Fruit fly (Drosophila melanogaster) whole organism, embryonic: Measurements from ENCODE around the gene RpS28a.

Source experiments
- Atf-2 ChIP-seq: fragments of 200-800 bp; sonication (Bioruptor generic); optimal IDR thresholded peaks from 2 replicates; lab custom pipeline; 2016; ENCODE audit warnings: missing biosample characterization, missing genetic modification characterization
- CG10565 ChIP-seq: fragments of 200-800 bp; sonication (Bioruptor generic); optimal IDR thresholded peaks from 3 replicates; lab custom pipeline; 2016; ENCODE audit warnings: missing biosample characterization, mild to moderate bottlenecking, missing genetic modification characterization
- CG10959 ChIP-seq: fragments of 200-800 bp; sonication (Bioruptor generic); IDR thresholded peaks from 2 replicates; pipeline ENCODE4 v1.3.6; 2022; ENCODE audit warnings: missing biosample characterization, missing genetic modification characterization
- CG11504 ChIP-seq: fragments of 200-800 bp; sonication (Bioruptor generic); optimal IDR thresholded peaks from 3 replicates; lab custom pipeline; 2019; ENCODE audit warnings: missing biosample characterization, mild to moderate bottlenecking, missing genetic modification characterization, moderate library complexity
- CG12104 ChIP-seq: fragments of 200-800 bp; sonication (Bioruptor generic); optimal IDR thresholded peaks from 3 replicates; lab custom pipeline; 2016; ENCODE audit warnings: missing biosample characterization, missing genetic modification characterization
- CG12769 ChIP-seq: fragments of 200-800 bp; sonication (Bioruptor generic); optimal IDR thresholded peaks from 2 replicates; lab custom pipeline; 2019; ENCODE audit warnings: missing biosample characterization, mild to moderate bottlenecking, missing genetic modification characterization, moderate library complexity
- CG17186 ChIP-seq: fragments of 200-800 bp; sonication (Bioruptor generic); optimal IDR thresholded peaks from 3 replicates; lab custom pipeline; 2017; ENCODE audit warnings: missing biosample characterization, missing genetic modification reagents, missing genetic modification characterization
- CG17361 ChIP-seq: fragments of 200-800 bp; sonication (Bioruptor generic); IDR thresholded peaks from 3 replicates; pipeline ENCODE4 v1.3.6; 2022; ENCODE audit warnings: missing biosample characterization, missing genetic modification characterization
- CG17385 ChIP-seq: fragments of 200-800 bp; sonication (Bioruptor generic); optimal IDR thresholded peaks from 3 replicates; lab custom pipeline; 2018; ENCODE audit warnings: missing biosample characterization, mild to moderate bottlenecking, missing genetic modification characterization
- CG18599 ChIP-seq: fragments of 200-800 bp; sonication (Bioruptor generic); optimal IDR thresholded peaks from 3 replicates; lab custom pipeline; 2017; ENCODE audit warnings: missing biosample characterization, missing genetic modification characterization, mild to moderate bottlenecking, moderate library complexity, missing genetic modification reagents
- CG18619 ChIP-seq: fragments of 200-800 bp; sonication (Bioruptor generic); optimal IDR thresholded peaks from 3 replicates; lab custom pipeline; 2017; ENCODE audit warnings: missing biosample characterization, mild to moderate bottlenecking, missing genetic modification characterization
- CG18764 ChIP-seq: fragments of 200-800 bp; sonication (Bioruptor generic); optimal IDR thresholded peaks from 3 replicates; lab custom pipeline; 2016; ENCODE audit warnings: missing biosample characterization, missing genetic modification characterization
- CG2875 ChIP-seq: fragments of 200-800 bp; sonication (Bioruptor generic); optimal IDR thresholded peaks from 2 replicates; lab custom pipeline; 2017; ENCODE audit warnings: missing biosample characterization, mild to moderate bottlenecking, missing genetic modification characterization, missing genetic modification reagents
- CG34422 ChIP-seq: fragments of 200-800 bp; sonication (Bioruptor generic); IDR thresholded peaks from 3 replicates; pipeline ENCODE4 v1.3.6; 2022; ENCODE audit warnings: missing biosample characterization, missing genetic modification characterization
- CG3847 ChIP-seq: fragments of 200-800 bp; sonication (Bioruptor generic); IDR thresholded peaks from 2 replicates; pipeline ENCODE4 v1.3.6; 2022; ENCODE audit warnings: missing biosample characterization, missing genetic modification characterization
- CG3995 ChIP-seq: fragments of 200-800 bp; sonication (Bioruptor generic); optimal IDR thresholded peaks from 3 replicates; lab custom pipeline; 2016; ENCODE audit warnings: missing biosample characterization, missing genetic modification characterization
- CG4328 ChIP-seq: fragments of 200-800 bp; sonication (Bioruptor generic); optimal IDR thresholded peaks from 3 replicates; lab custom pipeline; 2017; ENCODE audit warnings: missing biosample characterization, missing genetic modification reagents, missing genetic modification characterization
- CG7357 ChIP-seq: fragments of 200-800 bp; sonication (Bioruptor generic); IDR thresholded peaks from 3 replicates; pipeline ENCODE4 v1.3.6; 2022; ENCODE audit warnings: missing biosample characterization, missing genetic modification characterization
- CTCF ChIP-seq: fragments of 200-800 bp; sonication (Bioruptor generic); optimal IDR thresholded peaks from 2 replicates; lab custom pipeline; 2017; ENCODE audit warnings: missing biosample characterization, mild to moderate bottlenecking, missing genetic modification characterization, moderate library complexity
- CrebB ChIP-seq: fragments of 200-800 bp; sonication (Bioruptor generic); optimal IDR thresholded peaks from 3 replicates; lab custom pipeline; 2018; ENCODE audit warnings: missing biosample characterization, mild to moderate bottlenecking, missing genetic modification characterization
- Dad ChIP-seq: fragments of 200-800 bp; sonication (Bioruptor generic); optimal IDR thresholded peaks from 3 replicates; lab custom pipeline; 2016; ENCODE audit warnings: missing biosample characterization, missing genetic modification characterization
- ERR ChIP-seq: fragments of 200-800 bp; sonication (Bioruptor generic); optimal IDR thresholded peaks from 2 replicates; lab custom pipeline; 2016; ENCODE audit warnings: missing biosample characterization, missing genetic modification characterization
- H15 ChIP-seq: fragments of 200-800 bp; sonication (Bioruptor generic); IDR thresholded peaks from 3 replicates; pipeline ENCODE4 v1.3.6; 2022; ENCODE audit warnings: missing biosample characterization, missing genetic modification characterization
- HmgD ChIP-seq: fragments of 200-800 bp; sonication (Bioruptor generic); optimal IDR thresholded peaks from 3 replicates; lab custom pipeline; 2016; ENCODE audit warnings: missing biosample characterization, missing genetic modification characterization
- Jarid2 ChIP-seq: fragments of 200-800 bp; sonication (Bioruptor generic); optimal IDR thresholded peaks from 3 replicates; lab custom pipeline; 2017; ENCODE audit warnings: mild to moderate bottlenecking, missing biosample characterization, missing genetic modification reagents, missing genetic modification characterization
- Meics ChIP-seq: fragments of 200-800 bp; sonication (Bioruptor generic); optimal IDR thresholded peaks from 2 replicates; lab custom pipeline; 2017; ENCODE audit warnings: missing biosample characterization, mild to moderate bottlenecking, missing genetic modification characterization
- Optix ChIP-seq: fragments of 200-800 bp; sonication (Bioruptor generic); IDR thresholded peaks from 3 replicates; pipeline ENCODE4 v1.3.6; 2022; ENCODE audit warnings: missing biosample characterization, missing genetic modification characterization
- Poxn ChIP-seq: fragments of 200-800 bp; sonication (Bioruptor generic); IDR thresholded peaks from 2 replicates; pipeline ENCODE4 v1.3.6; 2022; ENCODE audit warnings: missing biosample characterization, missing genetic modification characterization
- aop ChIP-seq: fragments of 200-800 bp; sonication (Bioruptor generic); IDR thresholded peaks from 2 replicates; pipeline ENCODE4 v1.3.6; 2022; ENCODE audit warnings: missing biosample characterization, missing genetic modification characterization
- ato ChIP-seq: fragments of 200-800 bp; sonication (Bioruptor generic); IDR thresholded peaks from 2 replicates; pipeline ENCODE4 v1.3.6; 2022; ENCODE audit warnings: missing biosample characterization, missing genetic modification characterization; ENCODE audit not compliant: partially characterized antibody
- bab2 ChIP-seq: fragments of 200-800 bp; sonication (Bioruptor generic); optimal IDR thresholded peaks from 2 replicates; lab custom pipeline; 2016; ENCODE audit warnings: missing biosample characterization, missing genetic modification characterization
- bowl ChIP-seq: fragments of 200-800 bp; sonication (Bioruptor generic); IDR thresholded peaks from 2 replicates; pipeline ENCODE4 v1.3.6; 2022; ENCODE audit warnings: missing biosample characterization, missing genetic modification characterization
- dati ChIP-seq: fragments of 200-800 bp; sonication (Bioruptor generic); IDR thresholded peaks from 2 replicates; pipeline ENCODE4 v1.3.6; 2022; ENCODE audit warnings: missing biosample characterization, missing genetic modification characterization
- dysf ChIP-seq: fragments of 200-800 bp; sonication (Bioruptor generic); IDR thresholded peaks from 3 replicates; pipeline ENCODE4 v1.3.6; 2022; ENCODE audit warnings: missing biosample characterization, missing genetic modification characterization
- fd96Cb ChIP-seq: fragments of 200-800 bp; sonication (Bioruptor generic); optimal IDR thresholded peaks from 2 replicates; lab custom pipeline; 2018; ENCODE audit warnings: missing biosample characterization, mild to moderate bottlenecking, missing genetic modification characterization, moderate library complexity
- ham ChIP-seq: fragments of 200-800 bp; sonication (Bioruptor generic); IDR thresholded peaks from 2 replicates; pipeline ENCODE4 v1.3.6; 2022; ENCODE audit warnings: missing biosample characterization, missing genetic modification characterization
- hkb ChIP-seq, 2 experiments: fragments of 200-800 bp in 1 of 2; fragments of >200 bp in 1 of 2; sonication (Bioruptor generic) in 1 of 2; IDR thresholded peaks in 1 of 2; optimal IDR thresholded peaks in 1 of 2; 2 replicates each; pipeline versions ENCODE4 v1.3.6 to Lab custom; 2017 to 2022; ENCODE audit warnings: missing biosample characterization in 1 of 2, missing genetic modification characterization in 1 of 2
- kay ChIP-seq: fragments of 200-800 bp; sonication (Bioruptor generic); optimal IDR thresholded peaks from 2 replicates; lab custom pipeline; 2016; ENCODE audit warnings: missing biosample characterization, missing genetic modification characterization
- lilli ChIP-seq: fragments of 200-800 bp; sonication (Bioruptor generic); optimal IDR thresholded peaks from 3 replicates; lab custom pipeline; 2016; ENCODE audit warnings: missing biosample characterization, missing genetic modification characterization
- luna ChIP-seq: fragments of 200-800 bp; sonication (Bioruptor generic); optimal IDR thresholded peaks from 2 replicates; lab custom pipeline; 2016; ENCODE audit warnings: missing biosample characterization, missing genetic modification characterization
- otp ChIP-seq: fragments of 200-800 bp; sonication (Bioruptor generic); IDR thresholded peaks from 3 replicates; pipeline ENCODE4, ENCODE4 v1.3.6; 2022; ENCODE audit warnings: missing biosample characterization, missing genetic modification characterization
- pb ChIP-seq: fragments of 200-800 bp; sonication (Bioruptor generic); optimal IDR thresholded peaks from 3 replicates; lab custom pipeline; 2016; ENCODE audit warnings: missing biosample characterization, missing genetic modification characterization
- peb ChIP-seq: fragments of 200-800 bp; sonication (Bioruptor generic); IDR thresholded peaks from 2 replicates; pipeline ENCODE4 v1.3.6; 2022; ENCODE audit warnings: missing biosample characterization, missing genetic modification characterization
- pho ChIP-seq: fragments of 200-800 bp; sonication (Bioruptor generic); optimal IDR thresholded peaks from 2 replicates; lab custom pipeline; 2016; ENCODE audit warnings: missing biosample characterization, missing genetic modification characterization
- pnt ChIP-seq: fragments of 200-800 bp; sonication (Bioruptor generic); optimal IDR thresholded peaks from 3 replicates; lab custom pipeline; 2016; ENCODE audit warnings: missing biosample characterization, missing genetic modification characterization
- psq ChIP-seq: fragments of 200-800 bp; sonication (Bioruptor generic); optimal IDR thresholded peaks from 2 replicates; lab custom pipeline; 2017; ENCODE audit warnings: missing biosample characterization, missing genetic modification characterization
- rib ChIP-seq: fragments of 200-800 bp; sonication (Bioruptor generic); IDR thresholded peaks from 2 replicates; pipeline ENCODE4 v1.3.6; 2022; ENCODE audit warnings: missing biosample characterization, missing genetic modification characterization
- sqz ChIP-seq: fragments of 200-800 bp; sonication (Bioruptor generic); optimal IDR thresholded peaks from 3 replicates; lab custom pipeline; 2018; ENCODE audit warnings: missing biosample characterization, mild to moderate bottlenecking, missing genetic modification characterization
- stwl ChIP-seq: fragments of 200-800 bp; sonication (Bioruptor generic); optimal IDR thresholded peaks from 3 replicates; lab custom pipeline; 2018; ENCODE audit warnings: missing biosample characterization, mild to moderate bottlenecking, missing genetic modification characterization, moderate library complexity
- tap ChIP-seq: fragments of 200-800 bp; optimal IDR thresholded peaks from 3 replicates; lab custom pipeline; 2019; ENCODE audit warnings: missing biosample characterization, mild to moderate bottlenecking, missing genetic modification characterization, moderate library complexity
- trh ChIP-seq: fragments of 200-800 bp; sonication (Bioruptor generic); optimal IDR thresholded peaks from 2 replicates; lab custom pipeline; 2016; ENCODE audit warnings: missing biosample characterization, missing genetic modification characterization
- zen2 ChIP-seq: fragments of 200-800 bp; sonication (Bioruptor generic); IDR thresholded peaks from 3 replicates; pipeline ENCODE4 v1.3.6; 2022; ENCODE audit warnings: missing biosample characterization, missing genetic modification characterization; ENCODE audit not compliant: partially characterized antibody

Gene RpS28a

dm6 chr3R:30052455-30053046, 30.1 kb upstream of the RpS28a start, which contains the start of gene Jasper (continued):
- TF ChIP-seq kay (no peak), CG12104 (GFP tag; lab: Kevin White, UChicago) (no peak), CG11504 (peak; percentile 27), Atf-2 (GFP tag; lab: Kevin White, UChicago) (no peak), CG17186 (GFP tag; lab: Kevin White, UChicago) (peak; percentile 94), CrebB (no peak), pho (no peak), zen2 (GFP tag; lab: Robert Waterston, UW) (no peak), CG18619 (GFP tag; lab: Kevin White, UChicago) (no peak), fd96Cb (tag; lab: Kevin White, UChicago) (no peak), CG10565 (GFP tag; lab: Kevin White, UChicago) (no peak), Meics (GFP tag; lab: Kevin White, UChicago) (no peak), psq (GFP tag; lab: Kevin White, UChicago) (no peak), CG34422 (GFP tag; lab: Robert Waterston, UW) (peak; percentile 67; the same call in 1 of the 3 replicates), ERR (GFP tag; lab: Kevin White, UChicago) (no peak), hkb (optimal IDR thresholded peaks at IDR 0.05; lab: Kevin White, UChicago) (no peak), hkb (GFP tag; IDR thresholded peaks at IDR 0.05; lab: Robert Waterston, UW) (no peak), pnt (GFP tag; lab: Kevin White, UChicago) (no peak), luna (GFP tag; lab: Kevin White, UChicago) (no peak), otp (no peak), bowl (GFP tag; lab: Robert Waterston, UW) (no peak), sqz (GFP tag; lab: Kevin White, UChicago) (no peak), CG10959 (GFP tag; lab: Robert Waterston, UW) (no peak), CTCF (GFP tag; lab: Kevin White, UChicago) (peak; percentile 15), CG18764 (no peak), CG7357 (GFP tag; lab: Robert Waterston, UW) (no peak), dati (no peak), tap (tag; lab: Kevin White, UChicago) (no peak), CG3847 (peak; percentile 37; the same call in 1 of the 2 replicates), pb (GFP tag; lab: Kevin White, UChicago) (no peak), dysf (GFP tag; lab: Robert Waterston, UW) (no peak), H15 (no peak), rib (no peak), lilli (GFP tag; lab: Kevin White, UChicago) (peak; percentile 53), CG18599 (GFP tag; lab: Kevin White, UChicago) (peak; percentile 12), CG17385 (peak; percentile 52), aop (GFP tag; lab: Robert Waterston, UW) (no peak), ato (GFP tag; lab: Robert Waterston, UW) (no peak; the same call in 1 of the 2 replicates), CG3995 (peak; percentile 59), trh (GFP tag; lab: Kevin White, UChicago) (no peak), CG17361 (GFP tag; lab: Robert Waterston, UW) (0 out of 3 replicates have a peak, but pooled peaks have one; percentile 12), Jarid2 (no peak), ham (no peak), CG2875 (no peak), stwl (tag; lab: Kevin White, UChicago) (peak; percentile 61), peb (GFP tag; lab: Robert Waterston, UW) (no peak), Poxn (GFP tag; lab: Robert Waterston, UW) (no peak), CG12769 (tag; lab: Kevin White, UChicago) (no peak), Optix (GFP tag; lab: Robert Waterston, UW) (no peak), HmgD (GFP tag; lab: Kevin White, UChicago) (peak; percentile 29), Dad (GFP tag; lab: Kevin White, UChicago) (peak; percentile 1), CG4328 (GFP tag; lab: Kevin White, UChicago) (no peak), bab2 (GFP tag; lab: Kevin White, UChicago) (no peak)
